Fruit fly (Drosophila melanogaster) whole organism, wandering third instar larva: Measurements from ENCODE around the gene CG42523.

Source experiments
- Abd-B ChIP-seq: fragments of >200 bp; optimal IDR thresholded peaks from 2 replicates; lab custom pipeline; 2017; ENCODE audit warnings: missing biosample characterization, missing genetic modification characterization
- OdsH ChIP-seq: fragments of 200-800 bp; sonication (Bioruptor generic); optimal IDR thresholded peaks from 2 replicates; lab custom pipeline; 2016; ENCODE audit warnings: missing biosample characterization, mild to moderate bottlenecking, missing genetic modification characterization
- br ChIP-seq: fragments of 200-800 bp; sonication (Bioruptor generic); optimal IDR thresholded peaks from 2 replicates; lab custom pipeline; 2016; ENCODE audit warnings: missing biosample characterization, missing genetic modification characterization
- foxo ChIP-seq, 2 experiments: fragments of 200-800 bp; sonication (Bioruptor generic); optimal IDR thresholded peaks; 2 replicates in 1 of 2; 3 replicates in 1 of 2; lab custom pipeline; 2016 to 2017; ENCODE audit warnings: missing biosample characterization in 2 of 2, missing genetic modification characterization in 2 of 2
- psq ChIP-seq: fragments of 200-800 bp; sonication (Bioruptor generic); optimal IDR thresholded peaks from 3 replicates; lab custom pipeline; 2017; ENCODE audit warnings: missing biosample characterization, mild to moderate bottlenecking, missing genetic modification characterization, moderate library complexity

DNA sequence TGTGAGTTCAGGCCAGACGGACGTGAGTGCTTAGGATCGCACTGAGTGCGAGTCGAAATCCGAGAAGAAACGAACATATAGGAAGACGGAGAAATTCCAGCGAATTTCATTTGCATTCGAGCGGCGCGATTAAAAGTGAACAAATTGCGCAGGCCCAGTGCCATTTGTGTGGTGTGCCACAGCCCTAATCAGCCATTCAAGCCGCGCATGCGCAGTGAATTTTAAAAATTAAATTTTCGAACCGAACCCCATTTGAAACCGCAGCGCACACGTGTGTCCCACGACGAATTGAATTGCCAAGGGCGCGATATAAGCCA is 50.3 kb downstream of the CG42523 start:
- TF ChIP-seq OdsH (GFP tag; lab: Kevin White, UChicago) (no peak), br (GFP tag; lab: Kevin White, UChicago) (no peak), psq (GFP tag; lab: Kevin White, UChicago) (no peak), foxo (GFP tag; optimal IDR thresholded peaks at IDR 0.05; lab: Kevin White, UChicago) (no peak), Abd-B (GFP tag; lab: Kevin White, UChicago) (no peak)
